Worm (Caenorhabditis elegans) whole organism, young adult: Measurements from ENCODE around the gene scl-5.

Source experiments
- B0336.3 ChIP-seq: fragments of 200-800 bp; sonication (Bioruptor generic); IDR thresholded peaks from 2 replicates; pipeline ENCODE4 v1.3.6; 2022; ENCODE audit warnings: missing genetic modification characterization, missing compliant biosample characterization
- C06A6.2 ChIP-seq: fragments of 200-800 bp; sonication (Bioruptor generic); conservative IDR thresholded peaks from 2 replicates; pipeline ENCODE4 v1.3.6; 2022; ENCODE audit warnings: missing genetic modification characterization, missing compliant biosample characterization
- cebp-2 ChIP-seq: fragments of 200-800 bp; sonication (Bioruptor generic); IDR thresholded peaks from 2 replicates; pipeline ENCODE4 v1.3.6; 2022; ENCODE audit warnings: missing genetic modification characterization, missing compliant biosample characterization
- ceh-100 ChIP-seq: fragments of 200-800 bp; sonication (Bioruptor generic); IDR thresholded peaks from 2 replicates; pipeline ENCODE4 v1.3.6; 2022; ENCODE audit warnings: missing genetic modification reagents, missing genetic modification characterization, missing compliant biosample characterization
- hsf-1 ChIP-seq: fragments of 200-800 bp; sonication (Bioruptor generic); IDR thresholded peaks from 2 replicates; pipeline ENCODE4 v1.3.6; 2022; ENCODE audit warnings: missing genetic modification reagents, missing genetic modification characterization, missing compliant biosample characterization
- tbx-9 ChIP-seq: sonication (generic microtip); optimal IDR thresholded peaks from 2 replicates; lab custom pipeline; 2016; ENCODE audit warnings: borderline replicate concordance, missing genetic modification characterization, inconsistent platforms, missing compliant biosample characterization
- unc-62 ChIP-seq: fragments of 150-350 bp; optimal IDR thresholded peaks from 2 replicates; lab custom pipeline; 2014; ENCODE audit warnings: missing biosample characterization, missing genetic modification reagents, missing genetic modification characterization

DNA sequence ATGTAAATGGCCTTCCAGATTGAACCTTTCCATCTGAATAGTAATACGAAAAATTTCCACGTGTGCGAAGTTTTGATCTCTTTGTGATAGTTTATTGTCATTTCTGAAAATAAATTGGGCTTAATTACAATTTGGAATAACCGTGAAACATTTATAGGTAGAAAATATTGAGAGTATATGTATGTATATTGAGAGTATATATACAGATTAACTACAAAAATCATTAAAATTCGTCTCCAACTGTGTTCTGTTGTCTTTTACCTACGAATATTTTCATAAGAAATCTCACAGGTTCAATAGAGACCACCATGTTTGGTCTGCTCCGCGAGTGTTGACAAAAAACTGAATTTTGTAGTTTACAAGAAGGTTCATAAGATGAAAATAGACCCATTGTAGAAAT lies 49.2 kb downstream of the scl-5 start, which contains the start of gene best-2:
- TF ChIP-seq hsf-1 (GFP tag; lab: Robert Waterston, UW) (no peak), unc-62 (GFP tag; lab: Kevin White, UChicago) (no peak), B0336.3 (GFP tag; lab: Robert Waterston, UW) (no peak), C06A6.2 (GFP tag; lab: Robert Waterston, UW) (no peak), ceh-100 (GFP tag; lab: Robert Waterston, UW) (no peak), tbx-9 (tag; lab: Kevin White, UChicago) (no peak), cebp-2 (GFP tag; lab: Robert Waterston, UW) (no peak)
